Worm (Caenorhabditis elegans) whole organism, L3 larva: Measurements from ENCODE around the gene mog-3.

Experiments
- ceh-28 ChIP-seq: fragments of 150-350 bp; optimal IDR thresholded peaks from 2 replicates; lab custom pipeline; 2014; ENCODE audit warnings: missing biosample characterization, missing genetic modification reagents, missing genetic modification characterization
- daf-12 ChIP-seq: fragments of 150-350 bp; optimal IDR thresholded peaks from 2 replicates; lab custom pipeline; 2014; ENCODE audit warnings: missing biosample characterization, missing genetic modification reagents, missing genetic modification characterization
- elt-1 ChIP-seq: fragments of 150-350 bp; optimal IDR thresholded peaks from 2 replicates; lab custom pipeline; 2014; ENCODE audit warnings: missing biosample characterization, missing genetic modification characterization
- fkh-10 ChIP-seq: sonication (generic microtip); optimal IDR thresholded peaks from 2 replicates; lab custom pipeline; 2017; ENCODE audit warnings: missing biosample characterization, missing genetic modification reagents, missing genetic modification characterization
- lin-15B ChIP-seq: fragments of 150-350 bp; optimal IDR thresholded peaks from 2 replicates; lab custom pipeline; 2014; ENCODE audit warnings: missing biosample characterization, missing genetic modification characterization
- lin-39 ChIP-seq: fragments of 150-350 bp; optimal IDR thresholded peaks from 2 replicates; lab custom pipeline; 2018; ENCODE audit warnings: missing biosample characterization, missing genetic modification reagents, missing genetic modification characterization
- nhr-25 ChIP-seq: sonication (generic microtip); optimal IDR thresholded peaks from 2 replicates; lab custom pipeline; 2017; ENCODE audit warnings: missing biosample characterization, missing genetic modification characterization
- nhr-77 ChIP-seq: fragments of 150-350 bp; optimal IDR thresholded peaks from 2 replicates; lab custom pipeline; 2014; ENCODE audit warnings: missing biosample characterization, missing genetic modification characterization
- unc-62 ChIP-seq: fragments of 150-350 bp; sonication (generic microtip); optimal IDR thresholded peaks from 4 replicates; lab custom pipeline; 2014; ENCODE audit warnings: missing biosample characterization, missing genetic modification reagents, missing genetic modification characterization
- ztf-11 ChIP-seq: fragments of 150-350 bp; optimal IDR thresholded peaks from 2 replicates; lab custom pipeline; 2014; ENCODE audit warnings: missing biosample characterization, missing genetic modification characterization

DNA sequence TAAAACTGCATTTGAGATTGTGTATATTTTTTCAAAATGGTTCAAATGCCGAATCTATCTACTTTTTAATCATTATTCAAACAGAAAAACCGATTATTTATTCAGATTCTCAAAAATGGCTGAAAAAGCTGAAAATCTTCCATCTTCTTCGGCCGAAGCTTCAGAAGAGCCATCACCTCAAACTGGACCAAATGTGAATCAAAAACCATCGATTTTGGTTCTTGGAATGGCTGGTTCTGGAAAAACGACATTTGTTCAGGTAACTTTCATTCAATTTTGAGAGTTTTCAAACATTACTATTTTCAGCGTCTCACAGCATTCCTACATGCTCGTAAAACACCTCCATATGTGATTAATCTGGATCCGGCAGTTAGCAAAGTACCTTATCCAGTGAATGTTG lies 49.5 kb upstream of the mog-3 start, which contains the start of gene gop-2:
- TF ChIP-seq unc-62 (no peak), lin-39 (tag; lab: Kevin White, UChicago) (no peak), elt-1 (tag; lab: Kevin White, UChicago) (no peak), daf-12 (tag; lab: Kevin White, UChicago) (no peak), nhr-77 (tag; lab: Kevin White, UChicago) (no peak), lin-15B (tag; lab: Kevin White, UChicago) (no peak), fkh-10 (GFP tag; lab: Kevin White, UChicago) (no peak), nhr-25 (no peak), ztf-11 (tag; lab: Kevin White, UChicago) (no peak), ceh-28 (tag; lab: Kevin White, UChicago) (no peak)
